Worm (Caenorhabditis elegans) whole organism, L4/young adult: ENCODE data around the gene ZC239.15.
"Not testable (repeated sequence)": the region's sequence is repeated elsewhere in the genome, so short reads cannot be mapped to it uniquely, and the experiment has no call there.

Experiments
- W03F9.2 ChIP-seq: fragments of 150-350 bp; optimal IDR thresholded peaks from 2 replicates; lab custom pipeline; 2014; ENCODE audit warnings: missing biosample characterization, missing genetic modification characterization
- dao-5 ChIP-seq: sonication (generic microtip); optimal IDR thresholded peaks from 2 replicates; lab custom pipeline; 2016; ENCODE audit warnings: missing genotype, missing genetic modification characterization, moderate library complexity, missing compliant biosample characterization

DNA sequence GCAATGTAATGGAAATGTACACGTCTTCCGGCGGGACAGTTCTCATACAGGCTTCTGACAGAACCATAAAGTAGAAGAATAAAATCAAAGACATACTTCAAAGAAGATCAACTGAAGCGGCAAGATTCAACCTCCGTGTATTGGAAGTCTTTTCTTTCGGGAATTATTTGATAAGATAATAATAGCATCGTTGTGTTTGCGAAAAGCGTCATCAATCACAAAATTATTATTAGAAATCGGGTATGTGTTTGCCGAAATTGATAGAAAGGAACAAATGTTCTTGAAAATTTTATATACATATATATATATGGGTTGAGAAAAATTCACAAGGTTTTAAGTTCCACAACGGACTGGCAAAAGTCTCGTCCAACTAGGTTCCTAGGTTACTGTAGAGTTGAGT is 33.0 kb downstream of the ZC239.15 start, which contains the start of gene Y27F2A.9:
- not testable (repeated sequence) for TF ChIP-seq W03F9.2, dao-5 (tag; lab: Kevin White, UChicago)
